Worm (Caenorhabditis elegans) whole organism, L4 larva: ENCODE results near the gene F56H9.6.

Source experiments
- F10B5.3 ChIP-seq: sonication (generic microtip); optimal IDR thresholded peaks from 2 replicates; lab custom pipeline; 2016; ENCODE audit warnings: mild to moderate bottlenecking, missing genetic modification characterization, missing compliant biosample characterization
- F49E8.2 ChIP-seq: sonication (generic microtip); optimal IDR thresholded peaks from 2 replicates; lab custom pipeline; 2016; ENCODE audit warnings: missing compliant biosample characterization, mild to moderate bottlenecking, missing genetic modification characterization, borderline replicate concordance
- T20F7.1 ChIP-seq: fragments of 200-800 bp; sonication (Bioruptor generic); optimal IDR thresholded peaks from 2 replicates; lab custom pipeline; 2018; ENCODE audit warnings: mild to moderate bottlenecking, missing genetic modification characterization, missing compliant biosample characterization
- T26A8.4 ChIP-seq: fragments of 200-800 bp; sonication (Bioruptor generic); IDR thresholded peaks from 2 replicates; pipeline ENCODE4 v1.3.6; 2022; ENCODE audit warnings: missing genetic modification characterization, missing compliant biosample characterization
- ZK337.2 ChIP-seq: fragments of 200-800 bp; sonication (Bioruptor generic); IDR thresholded peaks from 2 replicates; pipeline ENCODE4 v1.3.6; 2022; ENCODE audit warnings: missing genetic modification reagents, missing genetic modification characterization, missing compliant biosample characterization
- ZK546.5 ChIP-seq, 2 experiments: sonication (generic microtip); optimal IDR thresholded peaks; 2 replicates each; lab custom pipeline; 2017; ENCODE audit warnings: missing biosample characterization in 2 of 2, missing genetic modification characterization in 2 of 2
- ama-1 ChIP-seq: fragments of 150-350 bp; optimal IDR thresholded peaks from 2 replicates; lab custom pipeline; 2014; ENCODE audit warnings: inconsistent platforms, mixed read lengths
- attf-4 ChIP-seq: sonication (generic microtip); optimal IDR thresholded peaks from 3 replicates; lab custom pipeline; 2017; ENCODE audit warnings: missing biosample characterization, missing genetic modification characterization
- ceh-28 ChIP-seq: fragments of 150-350 bp; optimal IDR thresholded peaks from 2 replicates; lab custom pipeline; 2014; ENCODE audit warnings: missing biosample characterization, missing genetic modification reagents, missing genetic modification characterization
- ctbp-1 ChIP-seq: fragments of 200-800 bp; sonication (Bioruptor generic); IDR thresholded peaks from 2 replicates; pipeline ENCODE4 v1.3.6; 2022; ENCODE audit warnings: missing genetic modification reagents, missing genetic modification characterization, missing compliant biosample characterization
- daf-16 ChIP-seq, 3 experiments: sonication (generic microtip); optimal IDR thresholded peaks; 2 replicates each; lab custom pipeline; 2016 to 2017; ENCODE audit warnings: missing genetic modification characterization in 3 of 3, missing genetic modification reagents in 3 of 3, mild to moderate bottlenecking in 2 of 3, missing compliant biosample characterization in 2 of 3, missing biosample characterization in 1 of 3, moderate library complexity in 1 of 3
- dmd-9 ChIP-seq: fragments of 200-800 bp; sonication (Bioruptor generic); IDR thresholded peaks from 2 replicates; pipeline ENCODE4 v1.3.6; 2022; ENCODE audit warnings: missing genetic modification reagents, missing genetic modification characterization, missing compliant biosample characterization
- dpl-1 ChIP-seq: fragments of 150-350 bp; optimal IDR thresholded peaks from 2 replicates; lab custom pipeline; 2014; ENCODE audit warnings: missing biosample characterization, missing genetic modification reagents, missing genetic modification characterization
- hlh-30 ChIP-seq: sonication (generic microtip); optimal IDR thresholded peaks from 2 replicates; lab custom pipeline; 2017; ENCODE audit warnings: antibody characterized with exemption, mild to moderate bottlenecking, missing genetic modification characterization, missing compliant biosample characterization; ENCODE audit not compliant: insufficient read depth
- hmg-1.1 ChIP-seq: fragments of 200-800 bp; sonication (Bioruptor generic); IDR thresholded peaks from 2 replicates; pipeline ENCODE4 v1.3.6; 2022; ENCODE audit warnings: missing genetic modification reagents, missing genetic modification characterization, missing compliant biosample characterization
- lin-1 ChIP-seq: fragments of 200-800 bp; sonication (Bioruptor generic); IDR thresholded peaks from 2 replicates; pipeline ENCODE4 v1.3.6; 2022; ENCODE audit warnings: missing genetic modification reagents, missing genetic modification characterization, missing compliant biosample characterization
- lin-13 ChIP-seq: fragments of 150-350 bp; optimal IDR thresholded peaks from 2 replicates; lab custom pipeline; 2014; ENCODE audit warnings: missing biosample characterization, missing genetic modification reagents, missing genetic modification characterization
- lin-15B ChIP-seq: fragments of 150-350 bp; sonication (generic microtip); optimal IDR thresholded peaks from 3 replicates; lab custom pipeline; 2014; ENCODE audit warnings: missing biosample characterization, missing genetic modification characterization
- lin-38 ChIP-seq: fragments of 200-800 bp; sonication (Bioruptor generic); IDR thresholded peaks from 2 replicates; pipeline ENCODE4 v1.3.6; 2022; ENCODE audit warnings: missing genetic modification reagents, missing genetic modification characterization, missing compliant biosample characterization
- lsy-2 ChIP-seq, 2 experiments: fragments of 150-350 bp in 1 of 2; sonication (generic microtip) in 1 of 2; optimal IDR thresholded peaks; 2 replicates each; lab custom pipeline; 2014 to 2017; ENCODE audit warnings: missing biosample characterization in 2 of 2, missing genetic modification characterization in 2 of 2
- mdl-1 ChIP-seq, 2 experiments: fragments of 150-350 bp in 1 of 2; sonication (generic microtip) in 1 of 2; optimal IDR thresholded peaks; 2 replicates each; lab custom pipeline; 2014 to 2017; ENCODE audit warnings: missing biosample characterization in 2 of 2, missing genetic modification characterization in 2 of 2
- mes-2 ChIP-seq: sonication (generic microtip); optimal IDR thresholded peaks from 2 replicates; lab custom pipeline; 2016; ENCODE audit warnings: missing genotype, mild to moderate bottlenecking, missing genetic modification characterization, missing compliant biosample characterization; ENCODE audit not compliant: poor library complexity, severe bottlenecking
- nhr-102 ChIP-seq: sonication (generic microtip); optimal IDR thresholded peaks from 2 replicates; lab custom pipeline; 2016; ENCODE audit warnings: mild to moderate bottlenecking, missing genetic modification characterization, moderate library complexity, missing compliant biosample characterization
- nhr-11 ChIP-seq: fragments of 150-350 bp; optimal IDR thresholded peaks from 2 replicates; lab custom pipeline; 2014; ENCODE audit warnings: missing biosample characterization, missing genetic modification characterization
- nhr-111 ChIP-seq: fragments of 200-800 bp; sonication (Bioruptor generic); optimal IDR thresholded peaks from 2 replicates; lab custom pipeline; 2018; ENCODE audit warnings: mild to moderate bottlenecking, missing genetic modification characterization, missing compliant biosample characterization
- nhr-41 ChIP-seq: fragments of 200-800 bp; sonication (Bioruptor generic); IDR thresholded peaks from 2 replicates; pipeline ENCODE4 v1.3.6; 2022; ENCODE audit warnings: missing genetic modification reagents, missing genetic modification characterization, missing compliant biosample characterization
- nhr-6 ChIP-seq: fragments of 150-350 bp; optimal IDR thresholded peaks from 2 replicates; lab custom pipeline; 2014; ENCODE audit warnings: missing biosample characterization, missing genetic modification characterization
- nhr-77 ChIP-seq: fragments of 150-350 bp; optimal IDR thresholded peaks from 2 replicates; lab custom pipeline; 2014; ENCODE audit warnings: missing biosample characterization, missing genetic modification characterization
- pha-4 ChIP-seq, 2 experiments: fragments of 150-350 bp in 1 of 2; fragments of 200-800 bp in 1 of 2; sonication (Bioruptor generic) in 1 of 2; IDR thresholded peaks in 1 of 2; optimal IDR thresholded peaks in 1 of 2; 2 replicates each; pipeline versions ENCODE4 v1.3.6 to Lab custom; 2014 to 2022; ENCODE audit warnings: missing genetic modification characterization in 2 of 2, missing genetic modification reagents in 2 of 2, missing biosample characterization in 1 of 2, missing compliant biosample characterization in 1 of 2
- set-16 ChIP-seq: fragments of 200-800 bp; sonication (Bioruptor generic); IDR thresholded peaks from 2 replicates; pipeline ENCODE4 v1.3.6; 2022; ENCODE audit warnings: missing genetic modification reagents, missing genetic modification characterization, missing compliant biosample characterization
- skn-1 ChIP-seq: fragments of 150-350 bp; optimal IDR thresholded peaks from 2 replicates; lab custom pipeline; 2014; ENCODE audit warnings: missing biosample characterization, missing genetic modification characterization
- snpc-1.2 ChIP-seq: fragments of 200-800 bp; sonication (Bioruptor generic); IDR thresholded peaks from 2 replicates; pipeline ENCODE4 v1.3.6; 2022; ENCODE audit warnings: missing genetic modification reagents, missing genetic modification characterization, missing compliant biosample characterization
- spr-1 ChIP-seq: sonication (generic microtip); optimal IDR thresholded peaks from 2 replicates; lab custom pipeline; 2016; ENCODE audit warnings: mild to moderate bottlenecking, missing genetic modification characterization, missing compliant biosample characterization
- unc-130 ChIP-seq: sonication (generic microtip); optimal IDR thresholded peaks from 2 replicates; lab custom pipeline; 2016; ENCODE audit warnings: missing genetic modification reagents, missing genetic modification characterization, missing compliant biosample characterization
- zag-1 ChIP-seq: fragments of 150-350 bp; optimal IDR thresholded peaks from 2 replicates; lab custom pipeline; 2014; ENCODE audit warnings: missing biosample characterization, missing genetic modification characterization
- ztf-11 ChIP-seq: fragments of 150-350 bp; optimal IDR thresholded peaks from 2 replicates; lab custom pipeline; 2014; ENCODE audit warnings: missing biosample characterization, missing genetic modification characterization

F56H9.6 gene

ce11 chrV:12624371-12624770, 5.3 kb downstream of the F56H9.6 start, which contains the start of gene F56H9.9:
Gene F56H9.9, minus strand, starts transcription at chrV:12624471.
- no peak for TF ChIP-seq lsy-2 (tag; optimal IDR thresholded peaks at IDR 0.05; lab: Kevin White, UChicago)
- TF ChIP-seq nhr-11 (tag; lab: Kevin White, UChicago), result no peak
- no peak for TF ChIP-seq T20F7.1
- TF ChIP-seq nhr-102 (tag; lab: Kevin White, UChicago), result no peak
- TF ChIP-seq zag-1 (tag; lab: Kevin White, UChicago), result no peak
- TF ChIP-seq mes-2, result no peak
- no peak for TF ChIP-seq ctbp-1 (GFP tag; lab: Robert Waterston, UW)
- no peak for TF ChIP-seq nhr-77 (tag; lab: Kevin White, UChicago)
- TF ChIP-seq nhr-111 (GFP tag; lab: Kevin White, UChicago), result no peak
- TF ChIP-seq ZK337.2 (GFP tag; lab: Robert Waterston, UW), result no peak

ce11 chrV:12612118-12612517, 17.5 kb downstream of the F56H9.6 start, which contains the start of gene cyc-2.2:
Gene cyc-2.2, minus strand, starts transcription at chrV:12612218.
- TF ChIP-seq ctbp-1 (GFP tag; lab: Robert Waterston, UW) (no peak), nhr-41 (no peak), mdl-1 (tag; optimal IDR thresholded peaks at IDR 0.05; lab: Kevin White, UChicago) (no peak), nhr-77 (tag; lab: Kevin White, UChicago) (no peak), dpl-1 (no peak), hmg-1.1 (GFP tag; lab: Robert Waterston, UW) (no peak)

- TF ChIP-seq lin-13, result no peak
- no peak for TF ChIP-seq F10B5.3
- TF ChIP-seq ZK337.2 (GFP tag; lab: Robert Waterston, UW), result no peak
- no peak for TF ChIP-seq daf-16 (GFP tag; optimal IDR thresholded peaks at IDR 0.05; lab: Kevin White, UChicago)
- TF ChIP-seq daf-16 (tag; optimal IDR thresholded peaks at IDR 0.05; lab: Kevin White, UChicago), result no peak
- TF ChIP-seq spr-1 (tag; lab: Kevin White, UChicago), result no peak
- no peak for TF ChIP-seq set-16 (GFP tag; lab: Robert Waterston, UW)
- no peak for TF ChIP-seq nhr-6
- TF ChIP-seq unc-130 (GFP tag; lab: Kevin White, UChicago), result no peak
- no peak for TF ChIP-seq hlh-30 (tag; lab: Kevin White, UChicago)
- no peak for TF ChIP-seq snpc-1.2 (GFP tag; lab: Robert Waterston, UW)
- TF ChIP-seq lin-1 (GFP tag; lab: Robert Waterston, UW), result no peak
- TF ChIP-seq lin-15B (tag; lab: Kevin White, UChicago), result no peak
- TF ChIP-seq attf-4 (tag; lab: Kevin White, UChicago), result no peak
- TF ChIP-seq mdl-1 (tag; optimal IDR thresholded peaks at IDR 0.05; lab: Kevin White, UChicago), result no peak
- TF ChIP-seq pha-4 (GFP tag; IDR thresholded peaks at IDR 0.05; lab: Robert Waterston, UW), result no peak
- no peak for TF ChIP-seq pha-4 (tag; optimal IDR thresholded peaks at IDR 0.05; lab: Kevin White, UChicago)
- no peak for TF ChIP-seq ceh-28 (tag; lab: Kevin White, UChicago)
- TF ChIP-seq dmd-9, result no peak
- TF ChIP-seq T26A8.4 (GFP tag; lab: Robert Waterston, UW), result no peak
These were observed 18.6 kb downstream of the F56H9.6 start, which contains the start of gene cubn-1 for ce11 chrV:12611029-12611428. Gene cubn-1, plus strand, starts transcription at chrV:12611329.

DNA sequence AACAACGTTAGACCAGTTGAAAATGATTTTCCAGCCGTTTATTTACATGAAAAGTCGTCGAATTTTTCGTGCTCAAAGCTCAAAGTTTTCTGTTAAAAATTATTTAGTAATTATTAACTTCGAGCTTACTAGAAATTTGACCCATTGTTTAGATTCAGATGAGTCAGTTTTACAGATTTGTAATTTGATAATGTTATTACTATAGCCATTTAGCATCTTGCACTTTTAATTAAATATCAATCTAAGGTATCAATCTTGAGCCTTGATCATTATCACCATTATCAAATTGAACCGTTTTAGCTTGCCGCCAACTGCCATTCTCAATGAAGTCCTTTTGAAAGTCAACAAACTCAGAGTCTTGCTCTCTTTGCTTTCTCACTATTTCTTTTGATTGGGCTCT, 20.1 kb downstream of the F56H9.6 start, which contains the start of gene ZC116.1:
TSS of gene ZC116.1 (plus strand) at position 301 of the 400 bp plus-strand sequence.
- no peak for TF ChIP-seq skn-1 (tag; lab: Kevin White, UChicago)
- no peak for TF ChIP-seq ama-1
- no peak for TF ChIP-seq F49E8.2 (tag; lab: Kevin White, UChicago)
- TF ChIP-seq ZK546.5 (tag; optimal IDR thresholded peaks at IDR 0.05; lab: Kevin White, UChicago), result no peak
- TF ChIP-seq lin-15B (tag; lab: Kevin White, UChicago), result no peak
- no peak for TF ChIP-seq ztf-11 (tag; lab: Kevin White, UChicago)
- TF ChIP-seq lin-38 (GFP tag; lab: Robert Waterston, UW), result no peak
- TF ChIP-seq nhr-111 (GFP tag; lab: Kevin White, UChicago), result no peak
